Fruit fly (Drosophila melanogaster): ENCODE measurements around the gene mri.

mri gene

DNA sequence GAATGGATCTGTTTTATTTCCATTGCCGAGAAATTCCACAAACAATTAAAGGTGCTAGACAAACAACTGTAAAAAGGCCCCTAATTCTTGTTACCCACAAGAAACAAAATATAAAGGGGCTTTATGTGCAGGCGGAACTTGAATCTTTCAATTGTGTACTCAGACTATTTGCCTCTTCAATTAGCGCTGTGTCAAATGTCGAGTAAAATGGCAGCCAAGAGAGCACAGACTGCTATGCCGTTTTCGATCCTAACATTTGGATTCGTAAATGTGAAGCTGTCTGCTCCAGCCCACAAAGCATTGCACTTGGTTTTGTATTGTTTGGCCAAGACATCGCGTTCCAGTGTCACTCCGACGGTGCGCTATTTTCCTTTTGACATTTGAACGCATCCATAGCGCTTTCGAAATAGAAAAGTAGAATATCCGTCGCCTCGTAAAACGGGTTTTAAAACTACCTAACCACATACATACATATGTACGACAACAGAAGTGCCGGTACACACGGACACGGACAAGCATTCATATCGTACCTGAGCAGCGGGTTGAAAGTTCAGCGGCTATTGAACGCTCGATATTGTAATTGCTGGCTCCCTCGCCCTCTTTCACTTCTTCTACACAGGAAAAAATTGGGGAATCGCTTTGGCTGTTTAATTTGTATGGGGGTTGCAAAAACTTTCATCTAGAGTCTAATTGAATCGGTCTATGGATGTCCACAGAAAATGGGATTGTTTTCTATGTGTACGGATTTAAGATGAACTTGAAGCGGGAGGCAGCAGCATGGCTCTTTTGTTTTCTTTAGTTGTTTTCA lies 33.8 kb upstream of the mri start (continued):
- TF ChIP-seq CG5245 (GFP tag; optimal IDR thresholded peaks at IDR 0.05): no peak
- no peak for TF ChIP-seq pho (GFP tag; optimal IDR thresholded peaks at IDR 0.05)
- no peak for TF ChIP-seq tll (GFP tag; optimal IDR thresholded peaks at IDR 0.05)
- TF ChIP-seq Rfx (GFP tag; IDR thresholded peaks at IDR 0.05): no peak
- TF ChIP-seq chinmo (GFP tag; IDR thresholded peaks at IDR 0.05; ENCODE audit: partially characterized antibody): 0 out of 4 replicates have a peak, but pooled peaks have one; percentile 19
- TF ChIP-seq zf30C (GFP tag; optimal IDR thresholded peaks at IDR 0.05): peak; percentile 76
- TF ChIP-seq CG12659 (GFP tag; optimal IDR thresholded peaks at IDR 0.05): no peak
- TF ChIP-seq Dll (GFP tag; IDR thresholded peaks at IDR 0.05; ENCODE audit: partially characterized antibody): no peak
- TF ChIP-seq Hand (GFP tag; optimal IDR thresholded peaks at IDR 0.05): no peak
- no peak for TF ChIP-seq CG18476 (GFP tag; optimal IDR thresholded peaks at IDR 0.05)
- TF ChIP-seq bsh (GFP tag; optimal IDR thresholded peaks at IDR 0.05): peak; percentile 33 to 46
- no peak for TF ChIP-seq emc (GFP tag; optimal IDR thresholded peaks at IDR 0.05)
- no peak for TF ChIP-seq wor (GFP tag; IDR thresholded peaks at IDR 0.05)
- TF ChIP-seq tx (GFP tag; optimal IDR thresholded peaks at IDR 0.05): no peak
- TF ChIP-seq Dfd (GFP tag; optimal IDR thresholded peaks at IDR 0.05): no peak
- 0 out of 3 replicates have a peak, but pooled peaks have one; percentile 32 for TF ChIP-seq so (GFP tag; IDR thresholded peaks at IDR 0.05)
- no peak for TF ChIP-seq tup (GFP tag; optimal IDR thresholded peaks at IDR 0.05)
- no peak for TF ChIP-seq CG30431 (GFP tag; optimal IDR thresholded peaks at IDR 0.05)
- TF ChIP-seq CG6683 (GFP tag; optimal IDR thresholded peaks at IDR 0.05): no peak
- TF ChIP-seq CG14441 (GFP tag; IDR thresholded peaks at IDR 0.05): no peak
- no peak for TF ChIP-seq CG15011 (GFP tag; optimal IDR thresholded peaks at IDR 0.05)
- peak; percentile 52 for TF ChIP-seq gem (tag; optimal IDR thresholded peaks at IDR 0.05)
- no peak for TF ChIP-seq CG13296 (GFP tag; optimal IDR thresholded peaks at IDR 0.05)
- no peak for TF ChIP-seq rib (GFP tag; IDR thresholded peaks at IDR 0.05)
- no peak for TF ChIP-seq zen2 (GFP tag; IDR thresholded peaks at IDR 0.05; ENCODE audit: partially characterized antibody)
- TF ChIP-seq CG9437 (GFP tag; optimal IDR thresholded peaks at IDR 0.05): no peak
- no peak for TF ChIP-seq CG34224 (GFP tag; IDR thresholded peaks at IDR 0.05; ENCODE audit: partially characterized antibody)
- TF ChIP-seq Oaz (GFP tag; IDR thresholded peaks at IDR 0.05): no peak
- TF ChIP-seq twi (tag; optimal IDR thresholded peaks at IDR 0.05): no peak
- TF ChIP-seq lilli (GFP tag; optimal IDR thresholded peaks at IDR 0.05): peak; percentile 2
- TF ChIP-seq CG10565 (GFP tag; optimal IDR thresholded peaks at IDR 0.05): no peak
- TF ChIP-seq CG10209 (GFP tag; optimal IDR thresholded peaks at IDR 0.05): no peak
- no peak for TF ChIP-seq Dip2 (GFP tag; IDR thresholded peaks at IDR 0.05)
- no peak for TF ChIP-seq CG4820 (GFP tag; optimal IDR thresholded peaks at IDR 0.05)
- TF ChIP-seq gce (GFP tag; IDR thresholded peaks at IDR 0.05): no peak
- TF ChIP-seq Ets65A (GFP tag): no peak
- no peak for TF ChIP-seq inv (GFP tag; IDR thresholded peaks at IDR 0.05; ENCODE audit: partially characterized antibody)
- no peak for TF ChIP-seq bigmax (GFP tag; optimal IDR thresholded peaks at IDR 0.05)
- no peak for TF ChIP-seq Pdp1 (GFP tag; optimal IDR thresholded peaks at IDR 0.05)
- TF ChIP-seq toy (GFP tag; IDR thresholded peaks at IDR 0.05): no peak
- TF ChIP-seq kah (GFP tag; optimal IDR thresholded peaks at IDR 0.05): no peak
- no peak for TF ChIP-seq CG4854 (GFP tag; optimal IDR thresholded peaks at IDR 0.05)
- TF ChIP-seq CG8089 (GFP tag; optimal IDR thresholded peaks at IDR 0.05): no peak
- TF ChIP-seq Hmx (GFP tag; optimal IDR thresholded peaks at IDR 0.05): no peak
- no peak for TF ChIP-seq CG15269 (tag; optimal IDR thresholded peaks at IDR 0.05)
- TF ChIP-seq BtbVII (GFP tag; optimal IDR thresholded peaks at IDR 0.05): no peak
- no peak for TF ChIP-seq CG11504 (tag; optimal IDR thresholded peaks at IDR 0.05)
- TF ChIP-seq dmrt99B (tag; optimal IDR thresholded peaks at IDR 0.05): peak; percentile 48
- no peak for TF ChIP-seq fd102C (GFP tag; optimal IDR thresholded peaks at IDR 0.05)

Measured in whole organism, embryonic.